Worm (Caenorhabditis elegans) whole organism, L4 larva: ENCODE measurements around the gene madf-5.

ENCODE experiments used
- T26A8.4 ChIP-seq: fragments of 200-800 bp; sonication (Bioruptor generic); IDR thresholded peaks from 2 replicates; pipeline ENCODE4 v1.3.6; 2022; ENCODE audit warnings: missing genetic modification characterization, missing compliant biosample characterization
- fos-1 ChIP-seq: fragments of 150-350 bp; optimal IDR thresholded peaks from 2 replicates; lab custom pipeline; 2014; ENCODE audit warnings: missing biosample characterization, missing genetic modification characterization
- lin-15B ChIP-seq: fragments of 150-350 bp; sonication (generic microtip); optimal IDR thresholded peaks from 3 replicates; lab custom pipeline; 2014; ENCODE audit warnings: missing biosample characterization, missing genetic modification characterization
- mdl-1 ChIP-seq, 2 experiments: fragments of 150-350 bp in 1 of 2; sonication (generic microtip) in 1 of 2; optimal IDR thresholded peaks; 2 replicates each; lab custom pipeline; 2014 to 2017; ENCODE audit warnings: missing biosample characterization in 2 of 2, missing genetic modification characterization in 2 of 2
- nhr-48 ChIP-seq: sonication (generic microtip); optimal IDR thresholded peaks from 2 replicates; lab custom pipeline; 2016; ENCODE audit warnings: mild to moderate bottlenecking, missing genetic modification characterization, missing compliant biosample characterization
- pha-4 ChIP-seq, 2 experiments: fragments of 150-350 bp in 1 of 2; fragments of 200-800 bp in 1 of 2; sonication (Bioruptor generic) in 1 of 2; IDR thresholded peaks in 1 of 2; optimal IDR thresholded peaks in 1 of 2; 2 replicates each; pipeline versions ENCODE4 v1.3.6 to Lab custom; 2014 to 2022; ENCODE audit warnings: missing genetic modification characterization in 2 of 2, missing genetic modification reagents in 2 of 2, missing biosample characterization in 1 of 2, missing compliant biosample characterization in 1 of 2
- snpc-4 ChIP-seq: fragments of 150-350 bp; optimal IDR thresholded peaks from 2 replicates; lab custom pipeline; 2014; ENCODE audit warnings: missing biosample characterization, missing genetic modification characterization
- tag-97 ChIP-seq: fragments of 200-800 bp; sonication (Bioruptor generic); IDR thresholded peaks from 2 replicates; pipeline ENCODE4 v1.3.6; 2022; ENCODE audit warnings: missing genetic modification characterization, missing compliant biosample characterization
- unc-62 ChIP-seq, 3 experiments: fragments of 150-350 bp in 1 of 3; sonication (generic microtip); optimal IDR thresholded peaks in 2 of 3; peaks in 1 of 3; 1 replicate in 1 of 3; 2 replicates in 2 of 3; lab custom pipeline; 2014 to 2017; ENCODE audit warnings: missing biosample characterization in 3 of 3, missing genetic modification characterization in 3 of 3, missing genetic modification reagents in 3 of 3, missing genotype in 1 of 3

ce11 chrII:14605026-14605425 is 31.6 kb downstream of the madf-5 start:
- TF ChIP-seq nhr-48 (no peak), pha-4 (GFP tag; IDR thresholded peaks at IDR 0.05; lab: Robert Waterston, UW) (no peak), pha-4 (tag; optimal IDR thresholded peaks at IDR 0.05; lab: Kevin White, UChicago) (no peak), snpc-4 (tag; lab: Kevin White, UChicago) (no peak), fos-1 (tag; lab: Kevin White, UChicago) (no peak), mdl-1 (tag; optimal IDR thresholded peaks at IDR 0.05; lab: Kevin White, UChicago) (no peak), T26A8.4 (GFP tag; lab: Robert Waterston, UW) (no peak), unc-62 (GFP tag; optimal IDR thresholded peaks at IDR 0.05 in 1 of 2; lab: Kevin White, UChicago) (peak in 1 of 2 experiments; percentile 47), unc-62 (tag; optimal IDR thresholded peaks at IDR 0.05; lab: Kevin White, UChicago) (no peak), tag-97 (GFP tag; lab: Robert Waterston, UW) (no peak), lin-15B (no peak)
